Worm (Caenorhabditis elegans) whole organism, L2 larva: ENCODE results near the gene sri-40.
"Not testable (repeated sequence)": the region's sequence is repeated elsewhere in the genome, so short reads cannot be mapped to it uniquely, and the experiment has no call there.

Source experiments
- Y55F3AM.14 ChIP-seq: fragments of 200-800 bp; sonication (Bioruptor generic); optimal IDR thresholded peaks from 2 replicates; lab custom pipeline; 2018; ENCODE audit warnings: mild to moderate bottlenecking, missing genetic modification characterization, missing compliant biosample characterization
- aly-2 ChIP-seq: fragments of 150-350 bp; optimal IDR thresholded peaks from 2 replicates; lab custom pipeline; 2014; ENCODE audit warnings: missing biosample characterization, missing genetic modification characterization
- ceh-16 ChIP-seq: fragments of 150-350 bp; optimal IDR thresholded peaks from 2 replicates; lab custom pipeline; 2014; ENCODE audit warnings: missing biosample characterization, missing genetic modification characterization
- ceh-82 ChIP-seq: fragments of 150-350 bp; optimal IDR thresholded peaks from 2 replicates; lab custom pipeline; 2014; ENCODE audit warnings: missing biosample characterization, missing genetic modification characterization
- elt-1 ChIP-seq: fragments of 150-350 bp; optimal IDR thresholded peaks from 2 replicates; lab custom pipeline; 2014; ENCODE audit warnings: missing biosample characterization, missing genetic modification characterization
- lin-13 ChIP-seq: fragments of 150-350 bp; optimal IDR thresholded peaks from 2 replicates; lab custom pipeline; 2014; ENCODE audit warnings: missing biosample characterization, missing genetic modification reagents, missing genetic modification characterization
- lsy-2 ChIP-seq, 2 experiments: fragments of 150-350 bp in 1 of 2; sonication (generic microtip) in 1 of 2; optimal IDR thresholded peaks; 2 replicates each; lab custom pipeline; 2014 to 2017; ENCODE audit warnings: missing biosample characterization in 2 of 2, missing genetic modification characterization in 2 of 2
- nhr-11 ChIP-seq: fragments of 150-350 bp; optimal IDR thresholded peaks from 2 replicates; lab custom pipeline; 2014; ENCODE audit warnings: missing biosample characterization, missing genetic modification characterization
- nhr-237 ChIP-seq: fragments of 150-350 bp; optimal IDR thresholded peaks from 2 replicates; lab custom pipeline; 2014; ENCODE audit warnings: missing biosample characterization, missing genetic modification characterization
- nhr-77 ChIP-seq: fragments of 150-350 bp; optimal IDR thresholded peaks from 2 replicates; lab custom pipeline; 2014; ENCODE audit warnings: missing biosample characterization, missing genetic modification characterization
- skn-1 ChIP-seq: sonication (generic microtip); optimal IDR thresholded peaks from 2 replicates; lab custom pipeline; 2017; ENCODE audit warnings: missing biosample characterization, missing genetic modification characterization
- sma-3 ChIP-seq: sonication (generic microtip); optimal IDR thresholded peaks from 2 replicates; lab custom pipeline; 2016; ENCODE audit warnings: missing genetic modification reagents, missing genetic modification characterization, missing compliant biosample characterization
- unc-62 ChIP-seq: fragments of 150-350 bp; optimal IDR thresholded peaks from 2 replicates; lab custom pipeline; 2014; ENCODE audit warnings: missing biosample characterization, missing genetic modification reagents, missing genetic modification characterization

ce11 chrII:3177663-3178062, at the start of gene sri-40:
- TF ChIP-seq elt-1 (tag; lab: Kevin White, UChicago); lsy-2 (tag; optimal IDR thresholded peaks at IDR 0.05; lab: Kevin White, UChicago); unc-62 (GFP tag; lab: Kevin White, UChicago); ceh-82 (tag; lab: Kevin White, UChicago); Y55F3AM.14; aly-2; nhr-77 (tag; lab: Kevin White, UChicago); sma-3 (GFP tag; lab: Kevin White, UChicago); ceh-16; skn-1 (tag; lab: Kevin White, UChicago); nhr-237 (tag; lab: Kevin White, UChicago); nhr-11 (tag; lab: Kevin White, UChicago); lin-13: not testable (repeated sequence)
